Fruit fly (Drosophila melanogaster): ENCODE results near the gene FoxP.

FoxP gene

DNA sequence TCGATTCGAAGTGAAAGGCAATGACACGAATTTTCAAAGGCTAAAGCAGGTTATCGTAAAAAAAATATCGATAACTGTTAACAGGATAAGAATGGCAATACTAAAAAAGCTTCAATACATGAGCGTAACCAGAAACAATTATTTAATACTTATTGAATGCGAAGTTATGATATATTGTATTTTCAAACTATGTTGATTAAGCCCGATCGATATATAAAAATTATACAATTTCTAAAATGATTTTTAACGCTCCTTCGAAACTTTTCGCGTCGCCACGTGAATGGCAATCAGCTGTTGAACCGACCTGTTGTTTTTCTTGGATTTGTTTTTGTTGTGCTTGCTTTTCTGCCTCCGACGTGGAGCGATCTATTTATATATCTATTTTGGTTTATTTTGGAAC lies 25.5 kb upstream of the FoxP start, which contains the start of the genes Alg12 and Rpt3R (continued):
- TF ChIP-seq CG7556 (GFP tag; optimal IDR thresholded peaks at IDR 0.05), result no peak
- TF ChIP-seq CG7745 (tag; optimal IDR thresholded peaks at IDR 0.05), result no peak
- no peak for TF ChIP-seq Mes4 (GFP tag; optimal IDR thresholded peaks at IDR 0.05)
- no peak for TF ChIP-seq CG30403 (GFP tag; optimal IDR thresholded peaks at IDR 0.05)
- TF ChIP-seq Dfd (GFP tag; optimal IDR thresholded peaks at IDR 0.05), result no peak
- no peak for TF ChIP-seq CG13624 (GFP tag; optimal IDR thresholded peaks at IDR 0.05)
- no peak for TF ChIP-seq CG3726 (GFP tag; IDR thresholded peaks at IDR 0.05)
- no peak for TF ChIP-seq bcd (GFP tag; optimal IDR thresholded peaks at IDR 0.05)
- no peak for TF ChIP-seq CG12769 (tag; optimal IDR thresholded peaks at IDR 0.05)
- no peak for TF ChIP-seq NFAT (GFP tag; IDR thresholded peaks at IDR 0.05)
- peak; percentile 77 for TF ChIP-seq CG13287 (GFP tag; IDR thresholded peaks at IDR 0.05; ENCODE audit: partially characterized antibody)
- TF ChIP-seq CG3065 (GFP tag; optimal IDR thresholded peaks at IDR 0.05), result no peak
- no peak for TF ChIP-seq HLH3B (GFP tag; IDR thresholded peaks at IDR 0.05)
- no peak for TF ChIP-seq dysf (GFP tag; IDR thresholded peaks at IDR 0.05)
- no peak for TF ChIP-seq CG15696 (tag; optimal IDR thresholded peaks at IDR 0.05)
- no peak for TF ChIP-seq CG7786 (GFP tag; optimal IDR thresholded peaks at IDR 0.05)
- no peak for TF ChIP-seq eyg (GFP tag; optimal IDR thresholded peaks at IDR 0.05)
- no peak for TF ChIP-seq CG11085 (GFP tag; IDR thresholded peaks at IDR 0.05)
- TF ChIP-seq CG3407 (GFP tag; optimal IDR thresholded peaks at IDR 0.05), result no peak
- no peak for TF ChIP-seq CG13296 (GFP tag; optimal IDR thresholded peaks at IDR 0.05)
- no peak for TF ChIP-seq Ets97D (GFP tag; optimal IDR thresholded peaks at IDR 0.05)
- no peak for TF ChIP-seq Trl (optimal IDR thresholded peaks at IDR 0.05)
- no peak for TF ChIP-seq Trl (GFP tag; optimal IDR thresholded peaks at IDR 0.05)
- no peak for TF ChIP-seq vfl (GFP tag; optimal IDR thresholded peaks at IDR 0.05)
- no peak for TF ChIP-seq disco-r (GFP tag; optimal IDR thresholded peaks at IDR 0.05)
- TF ChIP-seq hb (GFP tag; IDR thresholded peaks at IDR 0.05; ENCODE audit: partially characterized antibody), result no peak
- no peak for TF ChIP-seq gsb (GFP tag; IDR thresholded peaks at IDR 0.05)
- no peak for TF ChIP-seq aop (GFP tag; IDR thresholded peaks at IDR 0.05)
- TF ChIP-seq HLHmδ (GFP tag; optimal IDR thresholded peaks at IDR 0.05), result no peak
- no peak for TF ChIP-seq CG15269 (tag; optimal IDR thresholded peaks at IDR 0.05)
- no peak for TF ChIP-seq Mrtf (GFP tag; IDR thresholded peaks at IDR 0.05)
- no peak for TF ChIP-seq CG12299 (tag; optimal IDR thresholded peaks at IDR 0.05)
- no peak for TF ChIP-seq CG10274 (GFP tag; optimal IDR thresholded peaks at IDR 0.05)
- TF ChIP-seq Ptx1 (GFP tag; IDR thresholded peaks at IDR 0.05), result no peak
- no peak for TF ChIP-seq Eip74EF (GFP tag; optimal IDR thresholded peaks at IDR 0.05)
- TF ChIP-seq CG2202 (tag; optimal IDR thresholded peaks at IDR 0.05), result no peak
- no peak for TF ChIP-seq CG12744 (GFP tag; optimal IDR thresholded peaks at IDR 0.05)
- no peak for TF ChIP-seq CG17912 (GFP tag; optimal IDR thresholded peaks at IDR 0.05)
- TF ChIP-seq gsb-n (tag; optimal IDR thresholded peaks at IDR 0.05), result no peak
- TF ChIP-seq az2 (GFP tag; optimal IDR thresholded peaks at IDR 0.05), result no peak
- no peak for TF ChIP-seq lov (optimal IDR thresholded peaks at IDR 0.05)
- TF ChIP-seq lov (GFP tag; IDR thresholded peaks at IDR 0.05), result no peak
- no peak for TF ChIP-seq CG1529 (GFP tag; optimal IDR thresholded peaks at IDR 0.05)
- no peak for TF ChIP-seq ttk (GFP tag; IDR thresholded peaks at IDR 0.05)
- TF ChIP-seq CG18619 (GFP tag; optimal IDR thresholded peaks at IDR 0.05), result no peak
- TF ChIP-seq usp (GFP tag; optimal IDR thresholded peaks at IDR 0.05), result no peak
- TF ChIP-seq CG9797 (GFP tag; optimal IDR thresholded peaks at IDR 0.05), result no peak
- TF ChIP-seq CG10654 (GFP tag; optimal IDR thresholded peaks at IDR 0.05), result no peak
- TF ChIP-seq trem (tag; optimal IDR thresholded peaks at IDR 0.05), result peak; percentile 36
- no peak for TF ChIP-seq CG30020 (tag; optimal IDR thresholded peaks at IDR 0.05)
- TF ChIP-seq CG32772 (GFP tag; IDR thresholded peaks at IDR 0.05), result no peak
- TF ChIP-seq CG11723 (GFP tag; optimal IDR thresholded peaks at IDR 0.05), result no peak
- no peak for TF ChIP-seq Xbp1 (GFP tag; optimal IDR thresholded peaks at IDR 0.05)
